Worm (Caenorhabditis elegans) whole organism, mixed stage, embryonic: ENCODE data around the gene asp-18.

Experiments
- blmp-1 ChIP-seq: fragments of 150-350 bp; optimal IDR thresholded peaks from 2 replicates; lab custom pipeline; 2014; ENCODE audit warnings: missing biosample characterization, missing genetic modification characterization
- drap-1 ChIP-seq: fragments of 200-800 bp; sonication (Bioruptor generic); optimal IDR thresholded peaks from 3 replicates; lab custom pipeline; 2018; ENCODE audit warnings: mild to moderate bottlenecking, missing genetic modification characterization, missing compliant biosample characterization
- elt-1 ChIP-seq: sonication (generic microtip); optimal IDR thresholded peaks from 2 replicates; lab custom pipeline; 2017; ENCODE audit warnings: missing genetic modification characterization, mild to moderate bottlenecking, missing compliant biosample characterization, antibody characterized with exemption, moderate library complexity, borderline replicate concordance; ENCODE audit not compliant: insufficient read depth
- mep-1 ChIP-seq: fragments of 150-350 bp; optimal IDR thresholded peaks from 2 replicates; lab custom pipeline; 2017; ENCODE audit warnings: missing biosample characterization, missing genetic modification reagents, missing genetic modification characterization, inconsistent platforms
- nhr-28 ChIP-seq: fragments of 150-350 bp; optimal IDR thresholded peaks from 2 replicates; lab custom pipeline; 2014; ENCODE audit warnings: missing biosample characterization, missing genetic modification characterization
- pha-4 ChIP-seq: fragments of 150-350 bp; optimal IDR thresholded peaks from 2 replicates; lab custom pipeline; 2018; ENCODE audit warnings: missing biosample characterization, missing genetic modification reagents, missing genetic modification characterization
- snpc-4 ChIP-seq: fragments of 150-350 bp; optimal IDR thresholded peaks from 2 replicates; lab custom pipeline; 2014; ENCODE audit warnings: missing biosample characterization, missing genetic modification characterization
- sptf-1 ChIP-seq: sonication (generic microtip); optimal IDR thresholded peaks from 2 replicates; lab custom pipeline; 2017; ENCODE audit warnings: mild to moderate bottlenecking, missing genetic modification characterization, moderate library complexity, missing compliant biosample characterization
- unc-62 ChIP-seq: fragments of 150-350 bp; optimal IDR thresholded peaks from 2 replicates; lab custom pipeline; 2014; ENCODE audit warnings: missing biosample characterization, missing genetic modification reagents, missing genetic modification characterization
- ztf-11 ChIP-seq: fragments of 150-350 bp; optimal IDR thresholded peaks from 2 replicates; lab custom pipeline; 2014; ENCODE audit warnings: missing biosample characterization, missing genetic modification characterization

- TF ChIP-seq blmp-1 (no peak), elt-1 (no peak), ztf-11 (no peak), drap-1 (GFP tag; lab: Kevin White, UChicago) (no peak), snpc-4 (tag; lab: Kevin White, UChicago) (no peak), sptf-1 (tag; lab: Kevin White, UChicago) (no peak), unc-62 (GFP tag; lab: Kevin White, UChicago) (no peak), pha-4 (tag; lab: Kevin White, UChicago) (no peak), nhr-28 (no peak), mep-1 (no peak)
Observed at ce11 chrV:18746937-18747660, 15.6 kb upstream of the asp-18 start, which contains the start of gene clec-251.
